Worm (Caenorhabditis elegans): ENCODE results near the gene asg-2.

The asg-2 gene

DNA sequence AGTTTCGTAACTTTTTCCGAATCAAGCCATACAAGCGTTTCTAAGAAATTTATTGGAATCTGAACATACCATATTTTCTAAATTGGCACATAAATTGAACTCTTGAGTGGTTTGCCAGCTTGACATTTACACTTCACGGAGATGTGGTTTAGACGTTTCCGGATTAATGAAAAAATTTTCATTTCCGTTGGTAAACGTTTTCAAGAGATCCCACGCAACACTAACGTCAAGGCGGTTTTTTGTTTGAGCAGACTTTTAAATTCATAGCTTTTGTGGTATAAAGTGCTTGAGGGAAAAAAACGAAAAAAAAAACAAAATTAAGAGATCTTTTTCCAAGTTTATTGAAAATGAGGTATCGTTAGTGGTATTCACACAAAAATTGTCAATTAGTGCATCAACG, 5.9 kb upstream of the asg-2 start, which contains the start of gene F41B4.2:
Gene F41B4.2 (minus strand): TSS at position 101 of the 400 bp plus-strand sequence.
- TF ChIP-seq nhr-84 (tag; optimal IDR thresholded peaks at IDR 0.05): no peak
- TF ChIP-seq mdl-1 (tag; optimal IDR thresholded peaks at IDR 0.05): no peak
- TF ChIP-seq unc-98 (GFP tag; IDR thresholded peaks at IDR 0.05): no peak
- TF ChIP-seq nhr-71 (tag; optimal IDR thresholded peaks at IDR 0.05): no peak
- no peak for TF ChIP-seq fkh-8 (tag; optimal IDR thresholded peaks at IDR 0.05)
- no peak for TF ChIP-seq lir-3 (tag; optimal IDR thresholded peaks at IDR 0.05; ENCODE audit: poor library complexity)
- no peak for TF ChIP-seq ztf-11 (tag; optimal IDR thresholded peaks at IDR 0.05)
- TF ChIP-seq isw-1 (GFP tag; IDR thresholded peaks at IDR 0.05): no peak
- TF ChIP-seq swsn-7 (tag; optimal IDR thresholded peaks at IDR 0.05): no peak
- TF ChIP-seq fkh-4 (tag; optimal IDR thresholded peaks at IDR 0.05; ENCODE audit: borderline replicate concordance): no peak
- TF ChIP-seq mab-9 (GFP tag; IDR thresholded peaks at IDR 0.05): no peak
- no peak for TF ChIP-seq C34B4.2 (tag; optimal IDR thresholded peaks at IDR 0.05)
- TF ChIP-seq C04F5.9 (tag; optimal IDR thresholded peaks at IDR 0.05): no peak
- TF ChIP-seq ama-1 (optimal IDR thresholded peaks at IDR 0.05): no peak
- TF ChIP-seq pax-3 (tag; optimal IDR thresholded peaks at IDR 0.05): no peak
- no peak for TF ChIP-seq tlp-1 (tag; optimal IDR thresholded peaks at IDR 0.05)

- peak; percentile 16 for TF ChIP-seq nhr-90 (tag; optimal IDR thresholded peaks at IDR 0.05; ENCODE audit: poor library complexity)
- peak; percentile 72 for TF ChIP-seq mep-1 (tag; optimal IDR thresholded peaks at IDR 0.05)
- TF ChIP-seq snu-23 (GFP tag; optimal IDR thresholded peaks at IDR 0.05): peak; percentile 34
- peak; percentile 29 for TF ChIP-seq rnt-1 (tag; optimal IDR thresholded peaks at IDR 0.05)
- TF ChIP-seq zip-4 (GFP tag; optimal IDR thresholded peaks at IDR 0.05): peak; percentile 64
- peak; percentile 48 for TF ChIP-seq nhr-71 (tag; optimal IDR thresholded peaks at IDR 0.05)
- TF ChIP-seq efl-1 (optimal IDR thresholded peaks at IDR 0.05): peak in 1 of 2 experiments; percentile 13
- peak in 1 of 2 experiments; percentile 9 for TF ChIP-seq efl-1 (GFP tag; optimal IDR thresholded peaks at IDR 0.05 in 1 of 2)
- TF ChIP-seq lir-3 (tag; optimal IDR thresholded peaks at IDR 0.05; ENCODE audit: poor library complexity): no peak
- peak in 1 of 3 experiments; percentile 30 for TF ChIP-seq ceh-82 (tag; optimal IDR thresholded peaks at IDR 0.05)
- TF ChIP-seq lin-35 (GFP tag; optimal IDR thresholded peaks at IDR 0.05): peak in 1 of 2 experiments; percentile 9
- TF ChIP-seq mab-9 (GFP tag; IDR thresholded peaks at IDR 0.05): no peak
- TF ChIP-seq nhr-20 (tag; optimal IDR thresholded peaks at IDR 0.05): peak; percentile 21
- TF ChIP-seq unc-130 (tag; optimal IDR thresholded peaks at IDR 0.05): no peak
- TF ChIP-seq dpl-1 (GFP tag; optimal IDR thresholded peaks at IDR 0.05): peak in 1 of 3 experiments; percentile 10
- TF ChIP-seq nhr-47 (tag; optimal IDR thresholded peaks at IDR 0.05): peak; percentile 29
- no peak for TF ChIP-seq ama-1 (optimal IDR thresholded peaks at IDR 0.05)
- TF ChIP-seq ceh-63 (GFP tag; optimal IDR thresholded peaks at IDR 0.05): no peak
- TF ChIP-seq hpl-2 (GFP tag; optimal IDR thresholded peaks at IDR 0.05): no peak
- peak; percentile 61 for TF ChIP-seq skn-1 (tag; optimal IDR thresholded peaks at IDR 0.05)
- TF ChIP-seq Y116A8C.19 (tag; optimal IDR thresholded peaks at IDR 0.05; ENCODE audit: borderline replicate concordance): no peak
- TF ChIP-seq lin-14 (GFP tag; optimal IDR thresholded peaks at IDR 0.05): peak; percentile 61
- no peak for TF ChIP-seq unc-62 (GFP tag; optimal IDR thresholded peaks at IDR 0.05)
- peak; percentile 99 for TF ChIP-seq xbp-1 (tag; optimal IDR thresholded peaks at IDR 0.05)
- peak in 1 of 2 experiments; percentile 54 for TF ChIP-seq mdl-1 (tag; optimal IDR thresholded peaks at IDR 0.05)
- TF ChIP-seq hlh-4 (tag; optimal IDR thresholded peaks at IDR 0.05): no peak
- TF ChIP-seq lsy-2 (tag; optimal IDR thresholded peaks at IDR 0.05): peak; percentile 21 to 41
- no peak for TF ChIP-seq nhr-12 (tag; optimal IDR thresholded peaks at IDR 0.05)
- TF ChIP-seq blmp-1 (tag; optimal IDR thresholded peaks at IDR 0.05): peak; percentile 36
Measured at ce11 chrX:6836065-6836527, 5.0 kb upstream of the asg-2 start, which contains the start of gene F41B4.3. Gene F41B4.3 (minus strand): TSS chrX:6836115.
